Worm (Caenorhabditis elegans) whole organism, mixed stage, embryonic: Measurements from ENCODE around the gene srh-79.

Experiments
- M03D4.4 ChIP-seq: sonication (generic microtip); optimal IDR thresholded peaks from 2 replicates; lab custom pipeline; 2017; ENCODE audit warnings: mild to moderate bottlenecking, missing genetic modification characterization, missing compliant biosample characterization
- elt-1 ChIP-seq: sonication (generic microtip); optimal IDR thresholded peaks from 2 replicates; lab custom pipeline; 2017; ENCODE audit warnings: missing genetic modification characterization, mild to moderate bottlenecking, missing compliant biosample characterization, antibody characterized with exemption, moderate library complexity, borderline replicate concordance; ENCODE audit not compliant: insufficient read depth
- elt-3 ChIP-seq: fragments of 150-350 bp; optimal IDR thresholded peaks from 2 replicates; lab custom pipeline; 2014; ENCODE audit warnings: missing biosample characterization, missing genetic modification characterization
- lin-13 ChIP-seq: fragments of 150-350 bp; optimal IDR thresholded peaks from 2 replicates; lab custom pipeline; 2014; ENCODE audit warnings: missing biosample characterization, missing genetic modification characterization
- lin-32 ChIP-seq: fragments of 200-800 bp; sonication (Bioruptor generic); optimal IDR thresholded peaks from 2 replicates; lab custom pipeline; 2018; ENCODE audit warnings: mild to moderate bottlenecking, missing genetic modification characterization, missing compliant biosample characterization
- mep-1 ChIP-seq: fragments of 150-350 bp; optimal IDR thresholded peaks from 2 replicates; lab custom pipeline; 2017; ENCODE audit warnings: missing biosample characterization, missing genetic modification reagents, missing genetic modification characterization, inconsistent platforms
- nhr-12 ChIP-seq: fragments of 150-350 bp; optimal IDR thresholded peaks from 2 replicates; lab custom pipeline; 2014; ENCODE audit warnings: missing biosample characterization, missing genetic modification characterization
- nhr-2 ChIP-seq: fragments of 150-350 bp; optimal IDR thresholded peaks from 2 replicates; lab custom pipeline; 2014; ENCODE audit warnings: missing biosample characterization, missing genetic modification characterization
- nhr-237 ChIP-seq: fragments of 150-350 bp; optimal IDR thresholded peaks from 2 replicates; lab custom pipeline; 2014; ENCODE audit warnings: missing biosample characterization, missing genetic modification characterization
- nhr-76 ChIP-seq: sonication (generic microtip); optimal IDR thresholded peaks from 2 replicates; lab custom pipeline; 2017; ENCODE audit warnings: missing biosample characterization, missing genetic modification characterization
- pha-4 ChIP-seq: fragments of 150-350 bp; optimal IDR thresholded peaks from 2 replicates; lab custom pipeline; 2018; ENCODE audit warnings: missing biosample characterization, missing genetic modification reagents, missing genetic modification characterization
- sptf-1 ChIP-seq: sonication (generic microtip); optimal IDR thresholded peaks from 2 replicates; lab custom pipeline; 2017; ENCODE audit warnings: mild to moderate bottlenecking, missing genetic modification characterization, moderate library complexity, missing compliant biosample characterization

DNA sequence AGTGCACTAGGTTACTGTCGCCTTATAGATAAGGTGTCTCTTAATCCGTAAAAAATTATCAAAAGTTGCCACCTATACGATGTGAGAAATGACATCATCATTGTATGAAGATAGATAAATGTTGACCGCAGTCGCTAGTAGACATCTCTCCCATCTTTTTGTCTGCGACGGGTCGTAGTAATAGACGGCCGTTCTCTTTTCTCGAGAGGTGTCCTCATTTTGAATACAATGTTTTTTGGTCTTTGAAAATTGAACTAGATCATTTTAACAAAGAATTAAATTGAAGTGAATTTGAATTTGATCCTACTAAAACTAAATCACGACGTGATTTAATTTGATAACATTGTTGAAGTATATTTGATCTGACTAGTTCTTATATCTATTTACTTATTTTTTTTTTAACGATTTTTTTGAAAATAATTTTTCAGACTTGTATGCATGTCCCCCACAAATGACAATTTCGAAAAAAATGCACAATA lies 11.1 kb downstream of the srh-79 start, which contains the start of the genes str-31 and nhr-172:
- TF ChIP-seq elt-1 (tag; lab: Kevin White, UChicago) (no peak), mep-1 (tag; lab: Kevin White, UChicago) (no peak), sptf-1 (no peak), nhr-237 (tag; lab: Kevin White, UChicago) (no peak), nhr-76 (tag; lab: Kevin White, UChicago) (no peak), M03D4.4 (no peak), lin-32 (no peak), elt-3 (tag; lab: Kevin White, UChicago) (no peak), nhr-12 (no peak), pha-4 (tag; lab: Kevin White, UChicago) (no peak), nhr-2 (no peak), lin-13 (no peak)
